Worm (Caenorhabditis elegans) whole organism, L4 larva: ENCODE results near the gene C01G5.4.
A peak's percentile ranks its signal among the peaks of the same experiment; 100 is the strongest.

Source experiments
- F10B5.3 ChIP-seq: sonication (generic microtip); optimal IDR thresholded peaks from 2 replicates; lab custom pipeline; 2016; ENCODE audit warnings: mild to moderate bottlenecking, missing genetic modification characterization, missing compliant biosample characterization
- F37D6.2 ChIP-seq: sonication (generic microtip); optimal IDR thresholded peaks from 2 replicates; lab custom pipeline; 2016; ENCODE audit warnings: mild to moderate bottlenecking, missing genetic modification characterization, missing compliant biosample characterization
- F49E8.2 ChIP-seq: sonication (generic microtip); optimal IDR thresholded peaks from 2 replicates; lab custom pipeline; 2016; ENCODE audit warnings: missing compliant biosample characterization, mild to moderate bottlenecking, missing genetic modification characterization, borderline replicate concordance
- T26A8.4 ChIP-seq: fragments of 200-800 bp; sonication (Bioruptor generic); IDR thresholded peaks from 2 replicates; pipeline ENCODE4 v1.3.6; 2022; ENCODE audit warnings: missing genetic modification characterization, missing compliant biosample characterization
- Y105C5A.15 ChIP-seq: fragments of 200-800 bp; sonication (Bioruptor generic); IDR thresholded peaks from 2 replicates; pipeline ENCODE4 v1.3.6; 2022; ENCODE audit warnings: missing genetic modification characterization, missing compliant biosample characterization
- ZK337.2 ChIP-seq: fragments of 200-800 bp; sonication (Bioruptor generic); IDR thresholded peaks from 2 replicates; pipeline ENCODE4 v1.3.6; 2022; ENCODE audit warnings: missing genetic modification reagents, missing genetic modification characterization, missing compliant biosample characterization
- ZK546.5 ChIP-seq, 2 experiments: sonication (generic microtip); optimal IDR thresholded peaks; 2 replicates each; lab custom pipeline; 2017; ENCODE audit warnings: missing biosample characterization in 2 of 2, missing genetic modification characterization in 2 of 2
- ama-1 ChIP-seq: fragments of 150-350 bp; optimal IDR thresholded peaks from 2 replicates; lab custom pipeline; 2014; ENCODE audit warnings: inconsistent platforms, mixed read lengths
- attf-4 ChIP-seq: sonication (generic microtip); optimal IDR thresholded peaks from 3 replicates; lab custom pipeline; 2017; ENCODE audit warnings: missing biosample characterization, missing genetic modification characterization
- ceh-44 ChIP-seq: fragments of 200-800 bp; sonication (Bioruptor generic); IDR thresholded peaks from 2 replicates; pipeline ENCODE4 v1.3.6; 2022; ENCODE audit warnings: missing genetic modification reagents, missing genetic modification characterization, missing compliant biosample characterization
- ceh-62 ChIP-seq: sonication (generic microtip); optimal IDR thresholded peaks from 2 replicates; lab custom pipeline; 2017; ENCODE audit warnings: missing biosample characterization, missing genetic modification characterization
- daf-16 ChIP-seq, 3 experiments: sonication (generic microtip); optimal IDR thresholded peaks; 2 replicates each; lab custom pipeline; 2016 to 2017; ENCODE audit warnings: missing genetic modification characterization in 3 of 3, missing genetic modification reagents in 3 of 3, mild to moderate bottlenecking in 2 of 3, missing compliant biosample characterization in 2 of 3, missing biosample characterization in 1 of 3, moderate library complexity in 1 of 3
- dmd-9 ChIP-seq: fragments of 200-800 bp; sonication (Bioruptor generic); IDR thresholded peaks from 2 replicates; pipeline ENCODE4 v1.3.6; 2022; ENCODE audit warnings: missing genetic modification reagents, missing genetic modification characterization, missing compliant biosample characterization
- dve-1 ChIP-seq: sonication (generic microtip); optimal IDR thresholded peaks from 2 replicates; lab custom pipeline; 2017; ENCODE audit warnings: antibody characterized with exemption, mild to moderate bottlenecking, missing genetic modification characterization, missing compliant biosample characterization; ENCODE audit not compliant: insufficient read depth
- egl-27 ChIP-seq: sonication (generic microtip); optimal IDR thresholded peaks from 3 replicates; lab custom pipeline; 2017; ENCODE audit warnings: missing biosample characterization, missing genetic modification reagents, missing genetic modification characterization
- fos-1 ChIP-seq: fragments of 150-350 bp; optimal IDR thresholded peaks from 2 replicates; lab custom pipeline; 2014; ENCODE audit warnings: missing biosample characterization, missing genetic modification characterization
- gei-8 ChIP-seq: fragments of 200-800 bp; sonication (Bioruptor generic); optimal IDR thresholded peaks from 2 replicates; lab custom pipeline; 2018; ENCODE audit warnings: mild to moderate bottlenecking, missing genetic modification characterization, missing compliant biosample characterization
- hif-1 ChIP-seq, 2 experiments: sonication (generic microtip); optimal IDR thresholded peaks; 2 replicates each; lab custom pipeline; 2016 to 2017; ENCODE audit warnings: missing compliant biosample characterization in 2 of 2, missing genetic modification characterization in 2 of 2, missing genetic modification reagents in 2 of 2, missing genotype in 2 of 2, mild to moderate bottlenecking in 1 of 2
- hlh-11 ChIP-seq: fragments of 200-800 bp; sonication (Bioruptor generic); optimal IDR thresholded peaks from 2 replicates; lab custom pipeline; 2018; ENCODE audit warnings: mild to moderate bottlenecking, missing genetic modification characterization, missing compliant biosample characterization
- hlh-30 ChIP-seq: sonication (generic microtip); optimal IDR thresholded peaks from 2 replicates; lab custom pipeline; 2017; ENCODE audit warnings: antibody characterized with exemption, mild to moderate bottlenecking, missing genetic modification characterization, missing compliant biosample characterization; ENCODE audit not compliant: insufficient read depth
- hmg-1.1 ChIP-seq: fragments of 200-800 bp; sonication (Bioruptor generic); IDR thresholded peaks from 2 replicates; pipeline ENCODE4 v1.3.6; 2022; ENCODE audit warnings: missing genetic modification reagents, missing genetic modification characterization, missing compliant biosample characterization
- lin-13 ChIP-seq: fragments of 150-350 bp; optimal IDR thresholded peaks from 2 replicates; lab custom pipeline; 2014; ENCODE audit warnings: missing biosample characterization, missing genetic modification reagents, missing genetic modification characterization
- lin-15B ChIP-seq: fragments of 150-350 bp; sonication (generic microtip); optimal IDR thresholded peaks from 3 replicates; lab custom pipeline; 2014; ENCODE audit warnings: missing biosample characterization, missing genetic modification characterization
- lin-38 ChIP-seq: fragments of 200-800 bp; sonication (Bioruptor generic); IDR thresholded peaks from 2 replicates; pipeline ENCODE4 v1.3.6; 2022; ENCODE audit warnings: missing genetic modification reagents, missing genetic modification characterization, missing compliant biosample characterization
- mdt-29 ChIP-seq: fragments of 200-800 bp; sonication (Bioruptor generic); IDR thresholded peaks from 2 replicates; pipeline ENCODE4 v1.3.6; 2022; ENCODE audit warnings: missing genetic modification reagents, missing genetic modification characterization, missing compliant biosample characterization
- mep-1 ChIP-seq: fragments of 150-350 bp; sonication (generic microtip); optimal IDR thresholded peaks from 3 replicates; lab custom pipeline; 2014; ENCODE audit warnings: missing biosample characterization, missing genetic modification characterization
- nhr-111 ChIP-seq: fragments of 200-800 bp; sonication (Bioruptor generic); optimal IDR thresholded peaks from 2 replicates; lab custom pipeline; 2018; ENCODE audit warnings: mild to moderate bottlenecking, missing genetic modification characterization, missing compliant biosample characterization
- nhr-25 ChIP-seq: sonication (generic microtip); optimal IDR thresholded peaks from 2 replicates; lab custom pipeline; 2017; ENCODE audit warnings: missing genetic modification characterization, mild to moderate bottlenecking, missing compliant biosample characterization, antibody characterized with exemption, moderate library complexity, borderline replicate concordance; ENCODE audit not compliant: insufficient read depth
- nhr-42 ChIP-seq: fragments of 200-800 bp; sonication (Bioruptor generic); IDR thresholded peaks from 2 replicates; pipeline ENCODE4 v1.3.6; 2022; ENCODE audit warnings: missing genetic modification characterization, missing compliant biosample characterization
- nhr-48 ChIP-seq: sonication (generic microtip); optimal IDR thresholded peaks from 2 replicates; lab custom pipeline; 2016; ENCODE audit warnings: mild to moderate bottlenecking, missing genetic modification characterization, missing compliant biosample characterization
- nhr-6 ChIP-seq: fragments of 150-350 bp; optimal IDR thresholded peaks from 2 replicates; lab custom pipeline; 2014; ENCODE audit warnings: missing biosample characterization, missing genetic modification characterization
- pha-4 ChIP-seq, 2 experiments: fragments of 150-350 bp in 1 of 2; fragments of 200-800 bp in 1 of 2; sonication (Bioruptor generic) in 1 of 2; IDR thresholded peaks in 1 of 2; optimal IDR thresholded peaks in 1 of 2; 2 replicates each; pipeline versions ENCODE4 v1.3.6 to Lab custom; 2014 to 2022; ENCODE audit warnings: missing genetic modification characterization in 2 of 2, missing genetic modification reagents in 2 of 2, missing biosample characterization in 1 of 2, missing compliant biosample characterization in 1 of 2
- saeg-2 ChIP-seq: fragments of 200-800 bp; sonication (Bioruptor generic); IDR thresholded peaks from 2 replicates; pipeline ENCODE4 v1.3.6; 2022; ENCODE audit warnings: missing genetic modification reagents, missing genetic modification characterization, missing compliant biosample characterization
- set-16 ChIP-seq: fragments of 200-800 bp; sonication (Bioruptor generic); IDR thresholded peaks from 2 replicates; pipeline ENCODE4 v1.3.6; 2022; ENCODE audit warnings: missing genetic modification reagents, missing genetic modification characterization, missing compliant biosample characterization
- skn-1 ChIP-seq: fragments of 150-350 bp; optimal IDR thresholded peaks from 2 replicates; lab custom pipeline; 2014; ENCODE audit warnings: missing biosample characterization, missing genetic modification characterization
- snpc-1.2 ChIP-seq: fragments of 200-800 bp; sonication (Bioruptor generic); IDR thresholded peaks from 2 replicates; pipeline ENCODE4 v1.3.6; 2022; ENCODE audit warnings: missing genetic modification reagents, missing genetic modification characterization, missing compliant biosample characterization
- unc-62 ChIP-seq, 3 experiments: fragments of 150-350 bp in 1 of 3; sonication (generic microtip); optimal IDR thresholded peaks in 2 of 3; peaks in 1 of 3; 1 replicate in 1 of 3; 2 replicates in 2 of 3; lab custom pipeline; 2014 to 2017; ENCODE audit warnings: missing biosample characterization in 3 of 3, missing genetic modification characterization in 3 of 3, missing genetic modification reagents in 3 of 3, missing genotype in 1 of 3
- zag-1 ChIP-seq: fragments of 150-350 bp; optimal IDR thresholded peaks from 2 replicates; lab custom pipeline; 2014; ENCODE audit warnings: missing biosample characterization, missing genetic modification characterization
- zfp-2 ChIP-seq: sonication (generic microtip); optimal IDR thresholded peaks from 2 replicates; lab custom pipeline; 2016; ENCODE audit warnings: mild to moderate bottlenecking, missing genetic modification characterization, missing compliant biosample characterization
- zfp-3 ChIP-seq: fragments of 200-800 bp; sonication (Bioruptor generic); conservative IDR thresholded peaks from 2 replicates; pipeline ENCODE4 v1.3.6; 2022; ENCODE audit warnings: missing genetic modification reagents, missing genetic modification characterization, missing compliant biosample characterization
- zip-11 ChIP-seq: fragments of 200-800 bp; sonication (Bioruptor generic); IDR thresholded peaks from 2 replicates; pipeline ENCODE4 v1.3.6; 2022; ENCODE audit warnings: missing genetic modification characterization, missing compliant biosample characterization
- ztf-7 ChIP-seq: fragments of 150-350 bp; optimal IDR thresholded peaks from 2 replicates; lab custom pipeline; 2014; ENCODE audit warnings: missing biosample characterization, missing genetic modification characterization

Gene C01G5.4

DNA sequence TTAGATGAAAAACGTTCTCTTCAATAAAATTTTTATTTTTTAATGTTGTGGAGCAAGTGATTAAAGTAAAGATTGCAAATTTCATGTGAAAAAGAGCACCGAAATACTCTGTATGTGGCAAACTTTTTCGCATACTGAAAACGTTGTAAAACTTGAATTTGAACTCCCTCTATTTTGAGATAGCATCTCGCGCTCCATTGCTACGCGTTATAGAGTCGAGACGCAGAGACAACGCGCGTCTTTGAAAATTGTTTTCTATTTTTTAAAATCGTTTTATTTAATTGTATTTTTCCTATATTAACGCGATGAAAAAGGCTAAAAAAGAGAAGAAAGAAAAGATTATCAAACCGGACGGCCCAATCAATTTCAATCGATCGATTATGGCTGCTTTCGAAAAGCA, 17.1 kb downstream of the C01G5.4 start, which contains the start of gene fan-1 (continued):
- TF ChIP-seq lin-15B (no peak), zip-11 (no peak), hlh-11 (tag; lab: Kevin White, UChicago) (no peak), hif-1 (tag; optimal IDR thresholded peaks at IDR 0.05; lab: Kevin White, UChicago) (no peak), nhr-6 (tag; lab: Kevin White, UChicago) (peak; percentile 53), hlh-30 (tag; lab: Kevin White, UChicago) (peak; percentile 19), dmd-9 (GFP tag; lab: Robert Waterston, UW) (no peak), dve-1 (tag; lab: Kevin White, UChicago) (peak; percentile 60), unc-62 (GFP tag; optimal IDR thresholded peaks at IDR 0.05 in 1 of 2; lab: Kevin White, UChicago) (peak in 1 of 2 experiments; percentile 79), unc-62 (tag; optimal IDR thresholded peaks at IDR 0.05; lab: Kevin White, UChicago) (no peak), lin-38 (GFP tag; lab: Robert Waterston, UW) (peak; percentile 91), lin-13 (no peak), nhr-48 (tag; lab: Kevin White, UChicago) (no peak), nhr-25 (tag; lab: Kevin White, UChicago) (no peak)
- TF ChIP-seq, all 104 proteins: peak for 12

- TF ChIP-seq snpc-1.2 (GFP tag; lab: Robert Waterston, UW): peak; percentile 59; the same call in 1 of the 2 replicates
- TF ChIP-seq set-16: peak; percentile 11; the same call in 1 of the 2 replicates
Observed at ce11 chrIV:6551359-6552031, 19.9 kb downstream of the C01G5.4 start.

- TF ChIP-seq nhr-42: 0 out of 2 replicates have a peak, but pooled peaks have one; percentile 15
- peak; percentile 1 for TF ChIP-seq dve-1 (tag; lab: Kevin White, UChicago)
- no peak for TF ChIP-seq daf-16 (GFP tag; optimal IDR thresholded peaks at IDR 0.05; lab: Kevin White, UChicago)
- TF ChIP-seq daf-16 (tag; optimal IDR thresholded peaks at IDR 0.05; lab: Kevin White, UChicago): peak; percentile 79
- no peak for TF ChIP-seq saeg-2 (GFP tag; lab: Robert Waterston, UW)
- peak; percentile 11 for TF ChIP-seq hlh-11 (tag; lab: Kevin White, UChicago)
- TF ChIP-seq mdt-29 (GFP tag; lab: Robert Waterston, UW): 0 out of 2 replicates have a peak, but pooled peaks have one; percentile 18
- TF ChIP-seq zag-1 (tag; lab: Kevin White, UChicago): no peak
Observed at ce11 chrIV:6552036-6552435, 20.5 kb downstream of the C01G5.4 start.

DNA sequence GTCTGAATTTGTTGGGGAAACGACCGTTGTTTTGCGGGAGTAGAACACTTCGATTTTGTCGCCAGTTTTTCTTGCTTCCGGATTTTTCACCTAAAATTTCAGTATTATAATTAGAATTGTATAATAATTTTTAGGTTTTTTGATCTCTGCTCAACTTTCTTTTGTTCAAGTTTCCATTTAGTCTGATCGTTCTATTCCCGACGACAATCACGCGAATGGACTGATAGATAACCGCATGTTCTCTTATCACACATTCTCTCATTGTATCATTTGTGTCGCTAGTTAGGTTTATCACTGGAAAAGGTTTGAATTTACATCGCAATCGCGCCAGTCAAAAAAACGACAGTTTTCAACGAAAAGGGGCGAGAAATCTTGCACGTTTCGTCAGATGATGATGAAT, 23.3 kb downstream of the C01G5.4 start:
- TF ChIP-seq set-16 (no peak), ama-1 (lab: Kevin White, UChicago) (no peak), F37D6.2 (no peak), hmg-1.1 (GFP tag; lab: Robert Waterston, UW) (no peak), egl-27 (tag; lab: Kevin White, UChicago) (no peak), gei-8 (GFP tag; lab: Kevin White, UChicago) (no peak), zfp-3 (GFP tag; lab: Robert Waterston, UW) (no peak), lin-13 (no peak), F10B5.3 (tag; lab: Kevin White, UChicago) (no peak), ceh-62 (tag; lab: Kevin White, UChicago) (no peak), Y105C5A.15 (no peak), F49E8.2 (no peak), zfp-2 (tag; lab: Kevin White, UChicago) (no peak), T26A8.4 (no peak), ceh-44 (GFP tag; lab: Robert Waterston, UW) (no peak), ZK337.2 (GFP tag; lab: Robert Waterston, UW) (no peak), attf-4 (tag; lab: Kevin White, UChicago) (no peak), ztf-7 (peak; percentile 48), fos-1 (tag; lab: Kevin White, UChicago) (no peak), ZK546.5 (tag; optimal IDR thresholded peaks at IDR 0.05; lab: Kevin White, UChicago) (no peak), pha-4 (GFP tag; IDR thresholded peaks at IDR 0.05; lab: Robert Waterston, UW) (peak; percentile 42; the same call in 1 of the 2 replicates), pha-4 (tag; optimal IDR thresholded peaks at IDR 0.05; lab: Kevin White, UChicago) (no peak), zag-1 (tag; lab: Kevin White, UChicago) (no peak), hlh-11 (tag; lab: Kevin White, UChicago) (peak; percentile 83), skn-1 (tag; lab: Kevin White, UChicago) (peak; percentile 5), dmd-9 (GFP tag; lab: Robert Waterston, UW) (no peak), mep-1 (tag; lab: Kevin White, UChicago) (no peak), nhr-111 (GFP tag; lab: Kevin White, UChicago) (no peak)
